Worm (Caenorhabditis elegans) whole organism, L3 larva: ENCODE data around the gene C25D7.16.

Experiments
- ZK546.5 ChIP-seq: sonication (generic microtip); optimal IDR thresholded peaks from 2 replicates; lab custom pipeline; 2017; ENCODE audit warnings: missing biosample characterization, missing genetic modification characterization
- aly-2 ChIP-seq: fragments of 150-350 bp; optimal IDR thresholded peaks from 2 replicates; lab custom pipeline; 2014; ENCODE audit warnings: missing biosample characterization, missing genetic modification characterization
- ama-1 ChIP-seq: fragments of 150-350 bp; optimal IDR thresholded peaks from 2 replicates; lab custom pipeline; 2018
- ceh-16 ChIP-seq: sonication (generic microtip); optimal IDR thresholded peaks from 2 replicates; lab custom pipeline; 2017; ENCODE audit warnings: missing biosample characterization, missing genetic modification characterization
- ceh-28 ChIP-seq: fragments of 150-350 bp; optimal IDR thresholded peaks from 2 replicates; lab custom pipeline; 2014; ENCODE audit warnings: missing biosample characterization, missing genetic modification reagents, missing genetic modification characterization
- ceh-82 ChIP-seq: fragments of 150-350 bp; optimal IDR thresholded peaks from 2 replicates; lab custom pipeline; 2014; ENCODE audit warnings: missing biosample characterization, missing genetic modification characterization
- ceh-9 ChIP-seq: sonication (generic microtip); optimal IDR thresholded peaks from 2 replicates; lab custom pipeline; 2018; ENCODE audit warnings: missing biosample characterization, missing genetic modification characterization
- egl-27 ChIP-seq: sonication (generic microtip); optimal IDR thresholded peaks from 4 replicates; lab custom pipeline; 2017; ENCODE audit warnings: missing biosample characterization, missing genetic modification reagents, missing genetic modification characterization
- egl-5 ChIP-seq: fragments of 150-350 bp; optimal IDR thresholded peaks from 2 replicates; lab custom pipeline; 2017; ENCODE audit warnings: missing biosample characterization, missing genetic modification reagents, missing genetic modification characterization, inconsistent platforms
- elt-1 ChIP-seq: fragments of 150-350 bp; optimal IDR thresholded peaks from 2 replicates; lab custom pipeline; 2014; ENCODE audit warnings: missing biosample characterization, missing genetic modification characterization
- eor-1 ChIP-seq, 2 experiments: fragments of 150-350 bp; optimal IDR thresholded peaks; 2 replicates each; lab custom pipeline; 2014 to 2018; ENCODE audit warnings: missing biosample characterization in 2 of 2, missing genetic modification characterization in 2 of 2
- fkh-10 ChIP-seq: sonication (generic microtip); optimal IDR thresholded peaks from 2 replicates; lab custom pipeline; 2017; ENCODE audit warnings: missing biosample characterization, missing genetic modification reagents, missing genetic modification characterization
- fkh-2 ChIP-seq: fragments of 150-350 bp; optimal IDR thresholded peaks from 2 replicates; lab custom pipeline; 2014; ENCODE audit warnings: missing biosample characterization, missing genetic modification reagents, missing genetic modification characterization
- jun-1 ChIP-seq: fragments of 150-350 bp; optimal IDR thresholded peaks from 2 replicates; lab custom pipeline; 2014; ENCODE audit warnings: missing biosample characterization, missing genetic modification reagents, missing genetic modification characterization
- lin-15B ChIP-seq: fragments of 150-350 bp; optimal IDR thresholded peaks from 2 replicates; lab custom pipeline; 2014; ENCODE audit warnings: missing biosample characterization, missing genetic modification characterization
- lsy-12 ChIP-seq: sonication (generic microtip); optimal IDR thresholded peaks from 2 replicates; lab custom pipeline; 2016; ENCODE audit warnings: mild to moderate bottlenecking, missing genetic modification characterization, missing compliant biosample characterization
- mdl-1 ChIP-seq: fragments of 150-350 bp; optimal IDR thresholded peaks from 2 replicates; lab custom pipeline; 2014; ENCODE audit warnings: missing biosample characterization, missing genetic modification characterization
- nhr-11 ChIP-seq: fragments of 150-350 bp; optimal IDR thresholded peaks from 2 replicates; lab custom pipeline; 2014; ENCODE audit warnings: missing biosample characterization, missing genetic modification characterization
- nhr-12 ChIP-seq: fragments of 150-350 bp; optimal IDR thresholded peaks from 2 replicates; lab custom pipeline; 2014; ENCODE audit warnings: missing biosample characterization, missing genetic modification characterization
- nhr-23 ChIP-seq: fragments of 150-350 bp; optimal IDR thresholded peaks from 2 replicates; lab custom pipeline; 2014; ENCODE audit warnings: missing biosample characterization, missing genetic modification reagents, missing genetic modification characterization
- nhr-237 ChIP-seq: fragments of 150-350 bp; optimal IDR thresholded peaks from 2 replicates; lab custom pipeline; 2014; ENCODE audit warnings: missing biosample characterization, missing genetic modification characterization
- nhr-25 ChIP-seq: sonication (generic microtip); optimal IDR thresholded peaks from 2 replicates; lab custom pipeline; 2017; ENCODE audit warnings: missing biosample characterization, missing genetic modification characterization
- nhr-28 ChIP-seq: fragments of 150-350 bp; optimal IDR thresholded peaks from 2 replicates; lab custom pipeline; 2014; ENCODE audit warnings: missing biosample characterization, missing genetic modification characterization
- nhr-43 ChIP-seq: sonication (generic microtip); optimal IDR thresholded peaks from 2 replicates; lab custom pipeline; 2016; ENCODE audit warnings: mild to moderate bottlenecking, missing genetic modification characterization, missing compliant biosample characterization; ENCODE audit not compliant: poor library complexity, severe bottlenecking
- nhr-67 ChIP-seq: fragments of 150-350 bp; optimal IDR thresholded peaks from 2 replicates; lab custom pipeline; 2014; ENCODE audit warnings: missing biosample characterization, missing genetic modification characterization
- nhr-76 ChIP-seq: fragments of 150-350 bp; sonication (generic microtip); optimal IDR thresholded peaks from 5 replicates; lab custom pipeline; 2014; ENCODE audit warnings: missing biosample characterization, missing genetic modification characterization
- nhr-77 ChIP-seq: fragments of 150-350 bp; optimal IDR thresholded peaks from 2 replicates; lab custom pipeline; 2014; ENCODE audit warnings: missing biosample characterization, missing genetic modification characterization
- pha-4 ChIP-seq: fragments of 150-350 bp; optimal IDR thresholded peaks from 2 replicates; lab custom pipeline; 2014; ENCODE audit warnings: missing biosample characterization, missing genetic modification reagents, missing genetic modification characterization
- sea-2 ChIP-seq: fragments of 150-350 bp; sonication (generic microtip); optimal IDR thresholded peaks from 4 replicates; lab custom pipeline; 2014; ENCODE audit warnings: missing biosample characterization, missing genetic modification reagents, missing genetic modification characterization
- skn-1 ChIP-seq: fragments of 150-350 bp; optimal IDR thresholded peaks from 2 replicates; lab custom pipeline; 2014; ENCODE audit warnings: missing biosample characterization, missing genetic modification characterization
- snpc-4 ChIP-seq: fragments of 150-350 bp; optimal IDR thresholded peaks from 2 replicates; lab custom pipeline; 2014; ENCODE audit warnings: missing biosample characterization, missing genetic modification characterization
- tbx-2 ChIP-seq: sonication (generic microtip); optimal IDR thresholded peaks from 2 replicates; lab custom pipeline; 2016; ENCODE audit warnings: mild to moderate bottlenecking, missing genetic modification characterization, missing compliant biosample characterization
- unc-62 ChIP-seq: fragments of 150-350 bp; sonication (generic microtip); optimal IDR thresholded peaks from 4 replicates; lab custom pipeline; 2014; ENCODE audit warnings: missing biosample characterization, missing genetic modification reagents, missing genetic modification characterization
- zag-1 ChIP-seq: fragments of 150-350 bp; optimal IDR thresholded peaks from 2 replicates; lab custom pipeline; 2014; ENCODE audit warnings: missing biosample characterization, missing genetic modification characterization
- ztf-11 ChIP-seq: fragments of 150-350 bp; optimal IDR thresholded peaks from 2 replicates; lab custom pipeline; 2014; ENCODE audit warnings: missing biosample characterization, missing genetic modification characterization

The C25D7.16 gene

ce11 chrV:15054733-15055132 is 1.2 kb upstream of the C25D7.16 start:
- TF ChIP-seq nhr-67 (tag; lab: Kevin White, UChicago) (no peak), fkh-2 (no peak), nhr-237 (tag; lab: Kevin White, UChicago) (no peak), fkh-10 (GFP tag; lab: Kevin White, UChicago) (no peak), nhr-25 (tag; lab: Kevin White, UChicago) (no peak), mdl-1 (tag; lab: Kevin White, UChicago) (no peak), ceh-9 (no peak), nhr-23 (tag; lab: Kevin White, UChicago) (no peak), jun-1 (tag; lab: Kevin White, UChicago) (no peak), nhr-76 (tag; lab: Kevin White, UChicago) (no peak)

- no peak for TF ChIP-seq ZK546.5 (tag; lab: Kevin White, UChicago)
- TF ChIP-seq fkh-10 (GFP tag; lab: Kevin White, UChicago), result no peak
- TF ChIP-seq ama-1 (lab: Kevin White, UChicago), result no peak
- no peak for TF ChIP-seq fkh-2
- no peak for TF ChIP-seq egl-27
- TF ChIP-seq ceh-82 (tag; lab: Kevin White, UChicago), result no peak
- no peak for TF ChIP-seq snpc-4
- TF ChIP-seq ztf-11 (tag; lab: Kevin White, UChicago), result no peak
- TF ChIP-seq lin-15B (tag; lab: Kevin White, UChicago), result no peak
- TF ChIP-seq tbx-2, result no peak
- no peak for TF ChIP-seq ceh-16 (tag; lab: Kevin White, UChicago)
These were observed 420 bp downstream of the C25D7.16 start for ce11 chrV:15056346-15056839.

ce11 chrV:15057724-15058123 is 1.8 kb downstream of the C25D7.16 start:
- TF ChIP-seq tbx-2 (no peak), ZK546.5 (tag; lab: Kevin White, UChicago) (no peak), fkh-10 (GFP tag; lab: Kevin White, UChicago) (no peak), nhr-77 (tag; lab: Kevin White, UChicago) (no peak), aly-2 (tag; lab: Kevin White, UChicago) (no peak), pha-4 (tag; lab: Kevin White, UChicago) (no peak), sea-2 (no peak)

ce11 chrV:15058423-15058822 is 2.5 kb downstream of the C25D7.16 start:
- no peak for TF ChIP-seq ztf-11 (tag; lab: Kevin White, UChicago)
- no peak for TF ChIP-seq nhr-11
- no peak for TF ChIP-seq nhr-77 (tag; lab: Kevin White, UChicago)
- no peak for TF ChIP-seq mdl-1 (tag; lab: Kevin White, UChicago)
- TF ChIP-seq sea-2, result no peak
- no peak for TF ChIP-seq ZK546.5 (tag; lab: Kevin White, UChicago)
- no peak for TF ChIP-seq elt-1 (tag; lab: Kevin White, UChicago)
- no peak for TF ChIP-seq unc-62
- TF ChIP-seq eor-1 (tag; optimal IDR thresholded peaks at IDR 0.05; lab: Kevin White, UChicago), result no peak
- TF ChIP-seq nhr-12, result no peak
- no peak for TF ChIP-seq egl-5 (tag; lab: Kevin White, UChicago)
- no peak for TF ChIP-seq ceh-28 (tag; lab: Kevin White, UChicago)
- no peak for TF ChIP-seq jun-1 (tag; lab: Kevin White, UChicago)
- no peak for TF ChIP-seq lsy-12 (tag; lab: Kevin White, UChicago)
- no peak for TF ChIP-seq snpc-4
- TF ChIP-seq ceh-16 (tag; lab: Kevin White, UChicago), result no peak
- TF ChIP-seq aly-2 (tag; lab: Kevin White, UChicago), result no peak
- TF ChIP-seq nhr-28 (tag; lab: Kevin White, UChicago), result no peak

ce11 chrV:15058965-15059364 is 3.0 kb downstream of the C25D7.16 start:
- no peak for TF ChIP-seq pha-4 (tag; lab: Kevin White, UChicago)
- TF ChIP-seq ceh-16 (tag; lab: Kevin White, UChicago), result no peak
- no peak for TF ChIP-seq nhr-43 (tag; lab: Kevin White, UChicago)
- no peak for TF ChIP-seq nhr-76 (tag; lab: Kevin White, UChicago)
- no peak for TF ChIP-seq nhr-25 (tag; lab: Kevin White, UChicago)
- TF ChIP-seq egl-27, result no peak
- no peak for TF ChIP-seq ceh-9
- no peak for TF ChIP-seq skn-1
- no peak for TF ChIP-seq zag-1 (tag; lab: Kevin White, UChicago)
